Fruit fly (Drosophila melanogaster): ENCODE results near the gene CG15020.

Gene CG15020

dm6 chr3L:4375675-4376366 is 45.6 kb upstream of the CG15020 start (continued):
- TF ChIP-seq HLH4C (GFP tag; IDR thresholded peaks at IDR 0.05; ENCODE audit: partially characterized antibody) (no peak), CG11085 (GFP tag; IDR thresholded peaks at IDR 0.05) (no peak), Oli (tag; optimal IDR thresholded peaks at IDR 0.05) (peak; percentile 31), CG10462 (GFP tag; optimal IDR thresholded peaks at IDR 0.05) (no peak), lmd (GFP tag; IDR thresholded peaks at IDR 0.05) (peak; percentile 34; the same call in 1 of the 2 replicates), crp (GFP tag; optimal IDR thresholded peaks at IDR 0.05) (no peak), sug (tag; optimal IDR thresholded peaks at IDR 0.05) (no peak), CkIIα-i1 (GFP tag; IDR thresholded peaks at IDR 0.05) (no peak), NK7.1 (GFP tag; optimal IDR thresholded peaks at IDR 0.05) (no peak), org-1 (GFP tag; optimal IDR thresholded peaks at IDR 0.05) (no peak), CG12391 (tag; optimal IDR thresholded peaks at IDR 0.05) (peak; percentile 2), Ptx1 (GFP tag; IDR thresholded peaks at IDR 0.05) (peak; percentile 64), CG10979 (tag; optimal IDR thresholded peaks at IDR 0.05) (peak; percentile 29), hkb (optimal IDR thresholded peaks at IDR 0.05) (no peak), hkb (GFP tag; IDR thresholded peaks at IDR 0.05) (peak; percentile 50), tap (tag; optimal IDR thresholded peaks at IDR 0.05) (peak; percentile 17), CG18262 (tag; optimal IDR thresholded peaks at IDR 0.05) (peak; percentile 18), pan (optimal IDR thresholded peaks at IDR 0.05) (no peak), pan (GFP tag; optimal IDR thresholded peaks at IDR 0.05 in 1 of 2, IDR thresholded peaks at IDR 0.05 in 1 of 2) (peak in 1 of 2 experiments; percentile 49), ttk (GFP tag; IDR thresholded peaks at IDR 0.05) (peak; percentile 44), CG13424 (tag; optimal IDR thresholded peaks at IDR 0.05) (peak; percentile 38), oc (tag; optimal IDR thresholded peaks at IDR 0.05) (no peak), dysf (GFP tag; IDR thresholded peaks at IDR 0.05) (0 out of 3 replicates have a peak, but pooled peaks have one; percentile 38), CG10209 (GFP tag; optimal IDR thresholded peaks at IDR 0.05) (peak; percentile 18), sisA (GFP tag; IDR thresholded peaks at IDR 0.05) (0 out of 2 replicates have a peak, but pooled peaks have one; percentile 16), esg (GFP tag; conservative IDR thresholded peaks at IDR 0.05) (peak; percentile 37; the same call in 1 of the 2 replicates)

dm6 chr3L:4377496-4377895 is 44.0 kb upstream of the CG15020 start:
- no peak for TF ChIP-seq CG13424 (tag; optimal IDR thresholded peaks at IDR 0.05)
- TF ChIP-seq pb (GFP tag; optimal IDR thresholded peaks at IDR 0.05) = no peak
- TF ChIP-seq knrl (GFP tag; IDR thresholded peaks at IDR 0.05; ENCODE audit: partially characterized antibody) = 0 out of 3 replicates have a peak, but pooled peaks have one; percentile 8
- no peak for TF ChIP-seq luna (GFP tag; optimal IDR thresholded peaks at IDR 0.05)
- TF ChIP-seq CG5180 (GFP tag; optimal IDR thresholded peaks at IDR 0.05) = peak; percentile 69
- TF ChIP-seq Chrac-16 (GFP tag; optimal IDR thresholded peaks at IDR 0.05) = no peak
- TF ChIP-seq ssp (GFP tag; IDR thresholded peaks at IDR 0.05) = 0 out of 2 replicates have a peak, but pooled peaks have one; percentile 5
- no peak for TF ChIP-seq CG2116 (GFP tag; optimal IDR thresholded peaks at IDR 0.05)
- TF ChIP-seq Sry-δ (GFP tag; optimal IDR thresholded peaks at IDR 0.05) = no peak
- 0 out of 2 replicates have a peak, but pooled peaks have one; percentile 19 for TF ChIP-seq Oaz (GFP tag; IDR thresholded peaks at IDR 0.05)
- no peak for TF ChIP-seq cad (GFP tag; optimal IDR thresholded peaks at IDR 0.05)
- no peak for TF ChIP-seq ato (GFP tag; IDR thresholded peaks at IDR 0.05; ENCODE audit: partially characterized antibody)
- TF ChIP-seq Dll (GFP tag; IDR thresholded peaks at IDR 0.05; ENCODE audit: partially characterized antibody) = no peak
- no peak for TF ChIP-seq Optix (GFP tag; IDR thresholded peaks at IDR 0.05)
- TF ChIP-seq Blimp-1 (GFP tag; optimal IDR thresholded peaks at IDR 0.05) = peak; percentile 46
- peak; percentile 34 for TF ChIP-seq CG10431 (GFP tag; optimal IDR thresholded peaks at IDR 0.05)
- no peak for TF ChIP-seq usp (GFP tag; optimal IDR thresholded peaks at IDR 0.05)
- no peak for TF ChIP-seq Rfx (GFP tag; IDR thresholded peaks at IDR 0.05)
- TF ChIP-seq CG12219 (GFP tag; optimal IDR thresholded peaks at IDR 0.05) = no peak
- no peak for TF ChIP-seq dan (GFP tag; IDR thresholded peaks at IDR 0.05)
- TF ChIP-seq ind (GFP tag; optimal IDR thresholded peaks at IDR 0.05) = no peak
- 0 out of 2 replicates have a peak, but pooled peaks have one; percentile 28 for TF ChIP-seq CG9932 (GFP tag; IDR thresholded peaks at IDR 0.05)
- TF ChIP-seq ci (GFP tag; IDR thresholded peaks at IDR 0.05) = 0 out of 3 replicates have a peak, but pooled peaks have one; percentile 34

Data from whole organism, embryonic.